Worm (Caenorhabditis elegans): ENCODE measurements around the gene nex-2.

ce11 chrIII:10318755-10319154 is 11.5 kb downstream of the nex-2 start, which contains the start of gene unc-69:
- no peak for TF ChIP-seq ama-1 (optimal IDR thresholded peaks at IDR 0.05)
- TF ChIP-seq hmg-4 (GFP tag; optimal IDR thresholded peaks at IDR 0.05) = no peak
- no peak for TF ChIP-seq tbx-11 (GFP tag; IDR thresholded peaks at IDR 0.05)
- TF ChIP-seq tra-4 (tag; optimal IDR thresholded peaks at IDR 0.05) = no peak
